Worm (Caenorhabditis elegans): Measurements from ENCODE around the gene sru-9.
"Not testable (repeated sequence)": the region's sequence is repeated elsewhere in the genome, so short reads cannot be mapped to it uniquely, and the experiment has no call there.

Gene sru-9

ce11 chrIV:13591645-13592044 is 2.9 kb downstream of the sru-9 start, which contains the start of gene tsp-5:
Gene tsp-5, minus strand, starts transcription at chrIV:13591745.
- no peak for TF ChIP-seq unc-62 (GFP tag; optimal IDR thresholded peaks at IDR 0.05)

ce11 chrIV:13593351-13593750 is 4.6 kb downstream of the sru-9 start, which contains the start of gene Y45F10B.3:
Gene Y45F10B.3, plus strand, starts transcription at chrIV:13593651.
- no peak for TF ChIP-seq unc-62 (GFP tag; optimal IDR thresholded peaks at IDR 0.05)

- not testable (repeated sequence) for TF ChIP-seq unc-62 (GFP tag; optimal IDR thresholded peaks at IDR 0.05)
These were observed 9.0 kb downstream of the sru-9 start, which contains the start of gene Y45F10B.9 for ce11 chrIV:13597813-13598212. Gene Y45F10B.9, minus strand, starts transcription at chrIV:13597913.

- no peak for TF ChIP-seq unc-62 (GFP tag; optimal IDR thresholded peaks at IDR 0.05)
These were observed 11.8 kb downstream of the sru-9 start for ce11 chrIV:13600643-13601042.

ce11 chrIV:13601428-13601827 is 12.6 kb downstream of the sru-9 start:
- TF ChIP-seq unc-62 (GFP tag; optimal IDR thresholded peaks at IDR 0.05): no peak

ce11 chrIV:13601973-13602669 is 13.3 kb downstream of the sru-9 start, which contains the start of gene Y45F10B.59:
Gene Y45F10B.59, plus strand, starts transcription at chrIV:13602619.
- TF ChIP-seq unc-62 (GFP tag; optimal IDR thresholded peaks at IDR 0.05): no peak

ce11 chrIV:13609755-13610154 is 21.0 kb downstream of the sru-9 start, which contains the start of gene C08F11.13:
Gene C08F11.13, minus strand, starts transcription at chrIV:13609892.
- no peak for TF ChIP-seq unc-62 (GFP tag; optimal IDR thresholded peaks at IDR 0.05)

- TF ChIP-seq unc-62 (GFP tag; optimal IDR thresholded peaks at IDR 0.05): no peak
These were observed 30.4 kb downstream of the sru-9 start, which contains the start of gene C08F11.3 for ce11 chrIV:13619203-13619602. Gene C08F11.3, plus strand, starts transcription at chrIV:13619503.

- TF ChIP-seq unc-62 (GFP tag; optimal IDR thresholded peaks at IDR 0.05): no peak
These were observed 34.7 kb downstream of the sru-9 start, which contains the start of gene C08F11.1 for ce11 chrIV:13623533-13623932. Gene C08F11.1, plus strand, starts transcription at chrIV:13623833.

- TF ChIP-seq unc-62 (GFP tag; optimal IDR thresholded peaks at IDR 0.05): no peak
These were observed 37.7 kb downstream of the sru-9 start, which contains the start of gene sru-21 for ce11 chrIV:13626469-13626868. Gene sru-21, plus strand, starts transcription at chrIV:13626769.

- no peak for TF ChIP-seq unc-62 (GFP tag; optimal IDR thresholded peaks at IDR 0.05)
These were observed 43.8 kb downstream of the sru-9 start for ce11 chrIV:13632613-13633012.

- TF ChIP-seq unc-62 (GFP tag; optimal IDR thresholded peaks at IDR 0.05): no peak
These were observed 44.4 kb downstream of the sru-9 start, which contains the start of gene fbxa-98 for ce11 chrIV:13633165-13633564. Gene fbxa-98, plus strand, starts transcription at chrIV:13633407.

- no peak for TF ChIP-seq unc-62 (GFP tag; optimal IDR thresholded peaks at IDR 0.05)
These were observed 48.2 kb downstream of the sru-9 start, which contains the start of gene C08F11.7 for ce11 chrIV:13636975-13637374. Gene C08F11.7, plus strand, starts transcription at chrIV:13637275.

- no peak for TF ChIP-seq unc-62 (GFP tag; optimal IDR thresholded peaks at IDR 0.05)
These were observed 50.2 kb downstream of the sru-9 start, which contains the start of gene ugt-22 for ce11 chrIV:13639027-13639426. Gene ugt-22, plus strand, starts transcription at chrIV:13639260.

Data from whole organism, dauer.